Worm (Caenorhabditis elegans) whole organism, early embryonic: Measurements from ENCODE around the gene C34F6.12.

Experiments
- F13C5.2 ChIP-seq: sonication (generic microtip); optimal IDR thresholded peaks from 2 replicates; lab custom pipeline; 2017; ENCODE audit warnings: mild to moderate bottlenecking, missing genetic modification characterization, inconsistent platforms, missing compliant biosample characterization
- aly-1 ChIP-seq: sonication (generic microtip); optimal IDR thresholded peaks from 2 replicates; lab custom pipeline; 2016; ENCODE audit warnings: missing genetic modification characterization, missing compliant biosample characterization
- ama-1 ChIP-seq: fragments of 150-350 bp; optimal IDR thresholded peaks from 2 replicates; lab custom pipeline; 2014
- ceh-13 ChIP-seq: fragments of 200-800 bp; sonication (Bioruptor generic); optimal IDR thresholded peaks from 2 replicates; lab custom pipeline; 2018; ENCODE audit warnings: mild to moderate bottlenecking, missing genetic modification characterization, missing compliant biosample characterization
- ets-7 ChIP-seq: sonication (generic microtip); optimal IDR thresholded peaks from 2 replicates; lab custom pipeline; 2016; ENCODE audit warnings: missing genotype, missing genetic modification characterization, missing compliant biosample characterization
- flt-1 ChIP-seq: fragments of 200-800 bp; sonication (Bioruptor generic); IDR thresholded peaks from 2 replicates; pipeline ENCODE4 v1.3.6; 2022; ENCODE audit warnings: missing genetic modification characterization, missing compliant biosample characterization
- hmbx-1 ChIP-seq: sonication (generic microtip); optimal IDR thresholded peaks from 2 replicates; lab custom pipeline; 2016; ENCODE audit warnings: mild to moderate bottlenecking, missing genetic modification characterization, missing compliant biosample characterization
- hmg-4 ChIP-seq: fragments of 200-800 bp; sonication (Bioruptor generic); optimal IDR thresholded peaks from 2 replicates; lab custom pipeline; 2018; ENCODE audit warnings: mild to moderate bottlenecking, missing genetic modification characterization, missing compliant biosample characterization
- hnd-1 ChIP-seq: sonication (generic microtip); optimal IDR thresholded peaks from 2 replicates; lab custom pipeline; 2016; ENCODE audit warnings: missing genetic modification characterization, missing compliant biosample characterization
- pes-1 ChIP-seq: fragments of 200-800 bp; sonication (Bioruptor generic); IDR thresholded peaks from 2 replicates; pipeline ENCODE4 v1.3.6; 2022; ENCODE audit warnings: missing genetic modification reagents, missing genetic modification characterization, missing compliant biosample characterization
- scrt-1 ChIP-seq: fragments of 200-800 bp; sonication (Bioruptor generic); IDR thresholded peaks from 2 replicates; pipeline ENCODE4 v1.3.6; 2022; ENCODE audit warnings: missing genetic modification characterization, missing compliant biosample characterization
- sea-1 ChIP-seq: fragments of 200-800 bp; sonication (Bioruptor generic); conservative IDR thresholded peaks from 2 replicates; pipeline ENCODE4 v1.3.6; 2022; ENCODE audit warnings: missing genetic modification characterization, missing compliant biosample characterization
- tbx-11 ChIP-seq: fragments of 200-800 bp; sonication (Bioruptor generic); IDR thresholded peaks from 2 replicates; pipeline ENCODE4 v1.3.6; 2022; ENCODE audit warnings: missing genetic modification characterization, missing compliant biosample characterization
- tbx-37 ChIP-seq: fragments of 200-800 bp; sonication (Bioruptor generic); conservative IDR thresholded peaks from 2 replicates; pipeline ENCODE4 v1.3.6; 2022; ENCODE audit warnings: missing genetic modification reagents, missing genetic modification characterization, missing compliant biosample characterization

ce11 chrX:11266711-11267110 lies 40.2 kb upstream of the C34F6.12 start, which contains the start of gene C03A3.9:
- no peak for TF ChIP-seq ama-1 (lab: Kevin White, UChicago)
- no peak for TF ChIP-seq flt-1 (GFP tag; lab: Robert Waterston, UW)
- no peak for TF ChIP-seq hmg-4 (GFP tag; lab: Kevin White, UChicago)
- no peak for TF ChIP-seq tbx-37 (GFP tag; lab: Robert Waterston, UW)
- TF ChIP-seq aly-1 (tag; lab: Kevin White, UChicago): no peak
- no peak for TF ChIP-seq F13C5.2 (tag; lab: Kevin White, UChicago)
- no peak for TF ChIP-seq scrt-1 (GFP tag; lab: Robert Waterston, UW)
- no peak for TF ChIP-seq ceh-13
- no peak for TF ChIP-seq ets-7 (tag; lab: Kevin White, UChicago)
- TF ChIP-seq pes-1 (GFP tag; lab: Robert Waterston, UW): no peak
- no peak for TF ChIP-seq hnd-1 (tag; lab: Kevin White, UChicago)
- TF ChIP-seq sea-1 (GFP tag; lab: Robert Waterston, UW): no peak
- no peak for TF ChIP-seq hmbx-1 (tag; lab: Kevin White, UChicago)
- TF ChIP-seq tbx-11: no peak
